Worm (Caenorhabditis elegans): Measurements from ENCODE around the gene bath-23.

bath-23 gene

ce11 chrII:3387503-3387902 lies 16.4 kb downstream of the bath-23 start, which contains the start of gene T06D4.6:
T06D4.6 (minus strand) TSS chrII:3387603.
- no peak for TF ChIP-seq ceh-9 (tag; optimal IDR thresholded peaks at IDR 0.05)
- no peak for TF ChIP-seq gmeb-2 (tag; optimal IDR thresholded peaks at IDR 0.05)
- TF ChIP-seq hlh-13 (GFP tag; optimal IDR thresholded peaks at IDR 0.05): no peak
- no peak for TF ChIP-seq hlh-8 (tag; optimal IDR thresholded peaks at IDR 0.05)

DNA sequence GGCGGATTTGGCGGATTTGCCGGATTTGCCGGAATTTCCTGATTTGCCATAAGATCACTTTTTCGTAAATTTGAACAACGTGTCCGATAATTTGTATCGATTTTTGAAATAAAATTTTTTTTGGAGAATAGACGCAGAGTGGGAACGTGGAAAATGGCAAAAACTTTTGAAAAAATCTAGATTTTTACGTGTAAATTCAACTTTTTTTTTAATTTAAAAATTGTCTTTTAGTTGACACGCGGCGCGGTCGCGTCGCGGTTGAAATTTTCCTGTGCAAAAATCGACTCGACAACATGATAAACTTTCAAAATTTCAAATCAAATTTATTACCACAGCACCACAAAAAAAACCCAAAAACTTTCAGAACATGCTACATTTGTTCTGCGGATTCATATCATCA lies 24.4 kb downstream of the bath-23 start, which contains the start of gene nep-20:
nep-20 (minus strand) TSS at position 101 of the 400 bp plus-strand sequence.
- no peak for TF ChIP-seq unc-3 (GFP tag; conservative IDR thresholded peaks at IDR 0.05)
- TF ChIP-seq unc-3 (tag; optimal IDR thresholded peaks at IDR 0.05): no peak
- no peak for TF ChIP-seq nhr-11 (tag; optimal IDR thresholded peaks at IDR 0.05)
- no peak for TF ChIP-seq che-1 (tag; optimal IDR thresholded peaks at IDR 0.05)
- no peak for TF ChIP-seq ceh-2 (tag; optimal IDR thresholded peaks at IDR 0.05)
- no peak for TF ChIP-seq odd-2 (tag; optimal IDR thresholded peaks at IDR 0.05)
- TF ChIP-seq ets-4 (tag; optimal IDR thresholded peaks at IDR 0.05): no peak
- no peak for TF ChIP-seq pha-2 (tag; optimal IDR thresholded peaks at IDR 0.05)
- no peak for TF ChIP-seq tbx-2 (tag; optimal IDR thresholded peaks at IDR 0.05)
- TF ChIP-seq madf-2 (tag; optimal IDR thresholded peaks at IDR 0.05): no peak
- no peak for TF ChIP-seq pros-1 (tag; optimal IDR thresholded peaks at IDR 0.05)
- TF ChIP-seq hlh-15 (tag; optimal IDR thresholded peaks at IDR 0.05): no peak
- no peak for TF ChIP-seq ceh-48 (tag; optimal IDR thresholded peaks at IDR 0.05)
- no peak for TF ChIP-seq pat-9 (tag; optimal IDR thresholded peaks at IDR 0.05)
- TF ChIP-seq lin-11 (tag; optimal IDR thresholded peaks at IDR 0.05): no peak
- TF ChIP-seq ceh-9 (tag; optimal IDR thresholded peaks at IDR 0.05): no peak
- TF ChIP-seq ahr-1 (tag; optimal IDR thresholded peaks at IDR 0.05): no peak

DNA sequence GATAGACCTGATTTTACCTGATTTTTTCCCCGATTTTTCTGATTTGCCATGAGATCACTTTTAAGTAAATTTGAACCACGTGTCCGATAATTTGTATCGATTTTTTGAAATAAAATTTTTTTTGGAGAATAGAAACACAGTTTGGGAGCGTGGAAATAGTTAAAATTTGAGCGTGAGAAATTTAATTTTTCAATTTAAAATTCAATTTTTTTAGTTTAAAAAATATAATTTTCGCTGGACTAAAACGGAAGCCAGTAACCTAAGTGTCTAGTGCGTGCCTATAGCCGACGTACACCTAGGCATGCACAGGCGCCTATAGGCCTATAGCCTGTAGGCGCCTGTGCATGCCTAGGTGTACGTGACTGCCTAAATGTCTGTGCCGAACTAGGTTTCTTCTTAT lies 28.1 kb downstream of the bath-23 start, which contains the start of gene nep-9:
nep-9 (minus strand) TSS at position 101 of the 400 bp plus-strand sequence.
- TF ChIP-seq unc-3 (GFP tag; conservative IDR thresholded peaks at IDR 0.05) (no peak), unc-3 (tag; optimal IDR thresholded peaks at IDR 0.05) (no peak), Y22D7AL.16 (tag; optimal IDR thresholded peaks at IDR 0.05) (no peak), ets-4 (tag; optimal IDR thresholded peaks at IDR 0.05) (no peak), dve-1 (tag; optimal IDR thresholded peaks at IDR 0.05) (no peak), lin-11 (tag; optimal IDR thresholded peaks at IDR 0.05) (no peak)

- TF ChIP-seq elt-2 (tag; optimal IDR thresholded peaks at IDR 0.05): no peak
- TF ChIP-seq che-1 (tag; optimal IDR thresholded peaks at IDR 0.05): no peak
- no peak for TF ChIP-seq ttx-3 (tag; optimal IDR thresholded peaks at IDR 0.05)
- no peak for TF ChIP-seq unc-42 (tag; optimal IDR thresholded peaks at IDR 0.05)
- no peak for TF ChIP-seq C38D4.7 (GFP tag; optimal IDR thresholded peaks at IDR 0.05)
- TF ChIP-seq dmd-4 (tag; optimal IDR thresholded peaks at IDR 0.05; ENCODE audit: borderline replicate concordance): no peak
- no peak for TF ChIP-seq dve-1 (tag; optimal IDR thresholded peaks at IDR 0.05)
- no peak for TF ChIP-seq F13H6.1 (tag; optimal IDR thresholded peaks at IDR 0.05)
- no peak for TF ChIP-seq fkh-6 (tag; optimal IDR thresholded peaks at IDR 0.05)
- no peak for TF ChIP-seq unc-55 (GFP tag; optimal IDR thresholded peaks at IDR 0.05)
- no peak for TF ChIP-seq ceh-18 (tag; optimal IDR thresholded peaks at IDR 0.05)
- no peak for TF ChIP-seq pag-3 (tag; optimal IDR thresholded peaks at IDR 0.05; ENCODE audit: borderline replicate concordance)
- TF ChIP-seq ceh-6 (GFP tag; optimal IDR thresholded peaks at IDR 0.05): no peak
- TF ChIP-seq ets-4 (tag; optimal IDR thresholded peaks at IDR 0.05): no peak
These were observed 31.7 kb downstream of the bath-23 start, which contains the start of gene nep-10 for ce11 chrII:3402854-3403253. nep-10 (minus strand) TSS chrII:3402954.

- TF ChIP-seq eyg-1 (tag; optimal IDR thresholded peaks at IDR 0.05) (no peak), ets-4 (tag; optimal IDR thresholded peaks at IDR 0.05) (no peak)
These were observed 32.4 kb downstream of the bath-23 start, which contains the start of gene nep-8 for ce11 chrII:3403535-3403934. nep-8 (plus strand) TSS chrII:3403835.
